Fruit fly (Drosophila melanogaster) whole organism, embryonic: ENCODE results near the gene lawc.

Experiments
- Abd-B ChIP-seq: fragments of 200-800 bp; sonication (Bioruptor generic); optimal IDR thresholded peaks from 2 replicates; lab custom pipeline; 2018; ENCODE audit warnings: missing biosample characterization, mild to moderate bottlenecking, missing genetic modification characterization, moderate library complexity
- Bgb ChIP-seq: fragments of 200-800 bp; sonication (Bioruptor generic); IDR thresholded peaks from 2 replicates; pipeline ENCODE4 v1.3.6; 2022; ENCODE audit warnings: missing biosample characterization, missing genetic modification characterization; ENCODE audit not compliant: partially characterized antibody
- Blimp-1 ChIP-seq: fragments of 200-800 bp; sonication (Bioruptor generic); optimal IDR thresholded peaks from 3 replicates; lab custom pipeline; 2018; ENCODE audit warnings: missing biosample characterization, missing genetic modification characterization, mild to moderate bottlenecking, moderate library complexity, missing genetic modification reagents
- CG11247 ChIP-seq: fragments of 200-800 bp; sonication (Bioruptor generic); IDR thresholded peaks from 2 replicates; pipeline ENCODE4 v1.3.6; 2022; ENCODE audit warnings: missing biosample characterization, missing genetic modification characterization
- CG11695 ChIP-seq: fragments of 200-800 bp; sonication (Bioruptor generic); IDR thresholded peaks from 3 replicates; pipeline ENCODE4 v1.3.6; 2022; ENCODE audit warnings: missing biosample characterization, missing genetic modification characterization
- CG11696 ChIP-seq: fragments of 200-800 bp; sonication (Bioruptor generic); IDR thresholded peaks from 2 replicates; pipeline ENCODE4 v1.3.6; 2022; ENCODE audit warnings: missing biosample characterization, missing genetic modification characterization
- CG11723 ChIP-seq: fragments of 200-800 bp; sonication (Bioruptor generic); optimal IDR thresholded peaks from 2 replicates; lab custom pipeline; 2017; ENCODE audit warnings: missing biosample characterization, mild to moderate bottlenecking, missing genetic modification characterization
- CG12155 ChIP-seq: fragments of 200-800 bp; sonication (Bioruptor generic); optimal IDR thresholded peaks from 3 replicates; lab custom pipeline; 2016; ENCODE audit warnings: missing biosample characterization, missing genetic modification characterization
- CG13894 ChIP-seq: fragments of 200-800 bp; sonication (Bioruptor generic); optimal IDR thresholded peaks from 3 replicates; lab custom pipeline; 2018; ENCODE audit warnings: missing biosample characterization, mild to moderate bottlenecking, missing genetic modification characterization, moderate library complexity
- CG15011 ChIP-seq: fragments of 200-800 bp; sonication (Bioruptor generic); optimal IDR thresholded peaks from 3 replicates; lab custom pipeline; 2018; ENCODE audit warnings: missing biosample characterization, mild to moderate bottlenecking, missing genetic modification characterization
- CG16815 ChIP-seq: fragments of 200-800 bp; sonication (Bioruptor generic); optimal IDR thresholded peaks from 3 replicates; lab custom pipeline; 2017; ENCODE audit warnings: missing biosample characterization, mild to moderate bottlenecking, missing genetic modification characterization
- CG17568 ChIP-seq: fragments of 200-800 bp; sonication (Bioruptor generic); optimal IDR thresholded peaks from 2 replicates; lab custom pipeline; 2018; ENCODE audit warnings: missing biosample characterization, mild to moderate bottlenecking, missing genetic modification characterization, moderate library complexity
- CG2120 ChIP-seq: fragments of 200-800 bp; sonication (Bioruptor generic); optimal IDR thresholded peaks from 3 replicates; lab custom pipeline; 2016; ENCODE audit warnings: missing biosample characterization, missing genetic modification characterization
- CG31441 ChIP-seq: fragments of 200-800 bp; sonication (Bioruptor generic); IDR thresholded peaks from 2 replicates; pipeline ENCODE4 v1.3.6; 2022; ENCODE audit warnings: missing biosample characterization, missing genetic modification characterization
- CG3726 ChIP-seq: fragments of 200-800 bp; sonication (Bioruptor generic); IDR thresholded peaks from 3 replicates; pipeline ENCODE4, ENCODE4 v1.3.6; 2022; ENCODE audit warnings: missing biosample characterization, missing genetic modification characterization
- CG3847 ChIP-seq: fragments of 200-800 bp; sonication (Bioruptor generic); IDR thresholded peaks from 2 replicates; pipeline ENCODE4 v1.3.6; 2022; ENCODE audit warnings: missing biosample characterization, missing genetic modification characterization
- CG4424 ChIP-seq: fragments of 200-800 bp; sonication (Bioruptor generic); optimal IDR thresholded peaks from 3 replicates; lab custom pipeline; 2016; ENCODE audit warnings: missing biosample characterization, missing genetic modification characterization
- CG7372 ChIP-seq: fragments of 200-800 bp; sonication (Bioruptor generic); IDR thresholded peaks from 2 replicates; pipeline ENCODE4 v1.3.6; 2022; ENCODE audit warnings: missing biosample characterization, missing genetic modification characterization
- CG7745 ChIP-seq: fragments of 200-800 bp; sonication (Bioruptor generic); optimal IDR thresholded peaks from 2 replicates; lab custom pipeline; 2018; ENCODE audit warnings: missing biosample characterization, mild to moderate bottlenecking, missing genetic modification characterization, moderate library complexity
- CG7928 ChIP-seq: fragments of 200-800 bp; sonication (Bioruptor generic); optimal IDR thresholded peaks from 2 replicates; lab custom pipeline; 2017; ENCODE audit warnings: missing biosample characterization, mild to moderate bottlenecking, missing genetic modification characterization
- CG7963 ChIP-seq: fragments of 200-800 bp; sonication (Bioruptor generic); IDR thresholded peaks from 3 replicates; pipeline ENCODE4 v1.3.6; 2022; ENCODE audit warnings: missing biosample characterization, missing genetic modification characterization; ENCODE audit not compliant: partially characterized antibody
- CG9932 ChIP-seq: fragments of 200-800 bp; sonication (Bioruptor generic); IDR thresholded peaks from 2 replicates; pipeline ENCODE4 v1.3.6; 2022; ENCODE audit warnings: missing biosample characterization, missing genetic modification characterization
- HmgD ChIP-seq: fragments of 200-800 bp; sonication (Bioruptor generic); optimal IDR thresholded peaks from 3 replicates; lab custom pipeline; 2016; ENCODE audit warnings: missing biosample characterization, missing genetic modification characterization
- Hr78 ChIP-seq, 2 experiments: fragments of 200-800 bp in 1 of 2; fragments of >200 bp in 1 of 2; sonication (Bioruptor generic) in 1 of 2; optimal IDR thresholded peaks; 2 replicates each; lab custom pipeline; 2017 to 2019; ENCODE audit warnings: missing biosample characterization in 2 of 2, missing genetic modification characterization in 2 of 2, mild to moderate bottlenecking in 1 of 2, moderate library complexity in 1 of 2
- Pdp1 ChIP-seq, 2 experiments: fragments of 200-800 bp; sonication (Bioruptor generic); optimal IDR thresholded peaks; 3 replicates each; lab custom pipeline; 2016; ENCODE audit warnings: missing biosample characterization in 2 of 2, missing genetic modification characterization in 2 of 2, mild to moderate bottlenecking in 1 of 2, moderate library complexity in 1 of 2
- Six4 ChIP-seq: fragments of 200-800 bp; sonication (Bioruptor generic); optimal IDR thresholded peaks from 2 replicates; lab custom pipeline; 2016; ENCODE audit warnings: missing biosample characterization, missing genetic modification characterization
- Spps ChIP-seq: fragments of 200-800 bp; sonication (Bioruptor generic); optimal IDR thresholded peaks from 2 replicates; lab custom pipeline; 2018; ENCODE audit warnings: missing biosample characterization, mild to moderate bottlenecking, missing genetic modification characterization
- amos ChIP-seq: fragments of 200-800 bp; sonication (Bioruptor generic); IDR thresholded peaks from 2 replicates; pipeline ENCODE4 v1.3.6; 2022; ENCODE audit warnings: missing biosample characterization, missing genetic modification characterization; ENCODE audit not compliant: partially characterized antibody
- ato ChIP-seq: fragments of 200-800 bp; sonication (Bioruptor generic); IDR thresholded peaks from 2 replicates; pipeline ENCODE4 v1.3.6; 2022; ENCODE audit warnings: missing biosample characterization, missing genetic modification characterization; ENCODE audit not compliant: partially characterized antibody
- cg ChIP-seq: fragments of 200-800 bp; sonication (Bioruptor generic); optimal IDR thresholded peaks from 3 replicates; lab custom pipeline; 2019; ENCODE audit warnings: missing biosample characterization, mild to moderate bottlenecking, missing genetic modification characterization, moderate library complexity
- crol ChIP-seq: fragments of 200-800 bp; sonication (Bioruptor generic); IDR thresholded peaks from 2 replicates; pipeline ENCODE4 v1.3.6; 2022; ENCODE audit warnings: missing biosample characterization, missing genetic modification characterization
- ems ChIP-seq: fragments of 200-800 bp; sonication (Bioruptor generic); optimal IDR thresholded peaks from 3 replicates; lab custom pipeline; 2016; ENCODE audit warnings: missing biosample characterization, missing genetic modification characterization
- grau ChIP-seq: fragments of 200-800 bp; optimal IDR thresholded peaks from 3 replicates; lab custom pipeline; 2019; ENCODE audit warnings: missing biosample characterization, mild to moderate bottlenecking, missing genetic modification characterization, moderate library complexity
- grn ChIP-seq: fragments of 200-800 bp; sonication (Bioruptor generic); optimal IDR thresholded peaks from 3 replicates; lab custom pipeline; 2017; ENCODE audit warnings: missing biosample characterization, missing genetic modification characterization
- lilli ChIP-seq: fragments of 200-800 bp; sonication (Bioruptor generic); optimal IDR thresholded peaks from 3 replicates; lab custom pipeline; 2016; ENCODE audit warnings: missing biosample characterization, missing genetic modification characterization
- mirr ChIP-seq: fragments of 200-800 bp; sonication (Bioruptor generic); optimal IDR thresholded peaks from 3 replicates; lab custom pipeline; 2018; ENCODE audit warnings: missing biosample characterization, mild to moderate bottlenecking, missing genetic modification characterization
- nom ChIP-seq: fragments of 200-800 bp; sonication (Bioruptor generic); optimal IDR thresholded peaks from 2 replicates; lab custom pipeline; 2017; ENCODE audit warnings: missing biosample characterization, missing genetic modification characterization, mild to moderate bottlenecking, moderate library complexity, missing genetic modification reagents
- otp ChIP-seq: fragments of 200-800 bp; sonication (Bioruptor generic); IDR thresholded peaks from 3 replicates; pipeline ENCODE4, ENCODE4 v1.3.6; 2022; ENCODE audit warnings: missing biosample characterization, missing genetic modification characterization
- pnt ChIP-seq: fragments of 200-800 bp; sonication (Bioruptor generic); optimal IDR thresholded peaks from 3 replicates; lab custom pipeline; 2016; ENCODE audit warnings: missing biosample characterization, missing genetic modification characterization
- psq ChIP-seq: fragments of 200-800 bp; sonication (Bioruptor generic); optimal IDR thresholded peaks from 2 replicates; lab custom pipeline; 2017; ENCODE audit warnings: missing biosample characterization, missing genetic modification characterization
- ranshi ChIP-seq: fragments of 200-800 bp; sonication (Bioruptor generic); IDR thresholded peaks from 2 replicates; pipeline ENCODE4 v1.3.6; 2022; ENCODE audit warnings: missing biosample characterization, missing genetic modification characterization
- schlank ChIP-seq: fragments of 200-800 bp; sonication (Bioruptor generic); optimal IDR thresholded peaks from 2 replicates; lab custom pipeline; 2018; ENCODE audit warnings: missing biosample characterization, mild to moderate bottlenecking, missing genetic modification characterization
- sens ChIP-seq: fragments of 200-800 bp; sonication (Bioruptor generic); peaks from one replicate; lab custom pipeline; 2016; ENCODE audit warnings: missing biosample characterization, missing genetic modification characterization
- slbo ChIP-seq: fragments of 200-800 bp; sonication (Bioruptor generic); IDR thresholded peaks from 2 replicates; pipeline ENCODE4 v1.3.6; 2022; ENCODE audit warnings: missing biosample characterization, missing genetic modification characterization
- slou ChIP-seq: fragments of 200-800 bp; sonication (Bioruptor generic); optimal IDR thresholded peaks from 3 replicates; lab custom pipeline; 2016; ENCODE audit warnings: missing biosample characterization, missing genetic modification characterization
- sna ChIP-seq: fragments of 200-800 bp; sonication (Bioruptor generic); IDR thresholded peaks from 2 replicates; pipeline ENCODE4 v1.3.6; 2022; ENCODE audit warnings: missing biosample characterization, missing genetic modification characterization; ENCODE audit not compliant: partially characterized antibody
- tap ChIP-seq: fragments of 200-800 bp; optimal IDR thresholded peaks from 3 replicates; lab custom pipeline; 2019; ENCODE audit warnings: missing biosample characterization, mild to moderate bottlenecking, missing genetic modification characterization, moderate library complexity
- tio ChIP-seq: fragments of 200-800 bp; sonication (Bioruptor generic); optimal IDR thresholded peaks from 2 replicates; lab custom pipeline; 2017; ENCODE audit warnings: missing biosample characterization, missing genetic modification characterization, inconsistent platforms
- twi ChIP-seq: fragments of 200-800 bp; optimal IDR thresholded peaks from 2 replicates; lab custom pipeline; 2019; ENCODE audit warnings: missing biosample characterization, mild to moderate bottlenecking, missing genetic modification characterization, moderate library complexity
- zf30C ChIP-seq: fragments of 200-800 bp; sonication (Bioruptor generic); optimal IDR thresholded peaks from 3 replicates; lab custom pipeline; 2018; ENCODE audit warnings: missing biosample characterization, mild to moderate bottlenecking, missing genetic modification characterization

Gene lawc

DNA sequence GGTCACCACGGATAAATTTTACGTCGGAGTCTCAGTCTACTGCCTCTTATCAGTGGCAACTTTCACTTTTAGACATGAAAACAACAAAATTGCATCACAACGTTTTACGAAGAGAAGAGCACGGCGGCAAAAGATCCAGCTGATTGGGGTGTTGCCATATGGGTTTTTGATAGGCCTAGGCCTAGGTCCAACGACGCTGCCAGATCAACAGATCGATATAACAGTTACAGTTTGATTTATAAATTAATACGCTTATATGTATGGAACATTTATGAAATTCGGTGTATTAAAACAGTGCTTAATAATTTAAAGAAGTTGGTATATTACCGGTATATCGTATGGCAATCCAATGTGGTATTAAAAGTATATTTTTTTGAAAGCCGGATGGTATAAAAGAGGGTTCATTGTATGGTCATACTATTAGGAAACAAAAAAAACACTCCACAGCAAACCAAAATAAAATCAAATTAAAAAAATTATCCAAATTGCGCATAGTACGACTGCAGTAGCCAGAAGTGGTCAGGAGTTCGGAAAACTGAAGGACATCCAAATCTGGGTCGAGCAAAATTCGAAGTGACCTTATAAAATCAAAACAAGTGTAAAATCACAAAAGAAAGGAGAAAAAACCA lies 25.3 kb upstream of the lawc start, which contains the start of gene CG1440 (continued):
- TF ChIP-seq ato (GFP tag; lab: Robert Waterston, UW) (no peak), otp (GFP tag; lab: Robert Waterston, UW) (no peak), CG7372 (GFP tag; lab: Robert Waterston, UW) (no peak), HmgD (no peak), CG17568 (GFP tag; lab: Kevin White, UChicago) (no peak), lilli (GFP tag; lab: Kevin White, UChicago) (peak; percentile 28), tap (tag; lab: Kevin White, UChicago) (no peak), sna (GFP tag; lab: Robert Waterston, UW) (no peak), cg (GFP tag; lab: Kevin White, UChicago) (no peak), amos (GFP tag; lab: Robert Waterston, UW) (no peak; the same call in 1 of the 2 replicates), Pdp1 (GFP tag; optimal IDR thresholded peaks at IDR 0.05; lab: Kevin White, UChicago) (peak in 1 of 2 experiments; percentile 89), slbo (GFP tag; lab: Robert Waterston, UW) (peak; percentile 33; the same call in 1 of the 2 replicates), Hr78 (GFP tag; optimal IDR thresholded peaks at IDR 0.05; lab: Kevin White, UChicago) (no peak), CG12155 (GFP tag; lab: Kevin White, UChicago) (no peak), grau (tag; lab: Kevin White, UChicago) (no peak), tio (GFP tag; lab: Kevin White, UChicago) (no peak), mirr (GFP tag; lab: Kevin White, UChicago) (no peak), Six4 (no peak), CG3847 (GFP tag; lab: Robert Waterston, UW) (peak; percentile 45; the same call in 1 of the 2 replicates), sens (GFP tag; lab: Kevin White, UChicago) (peak; percentile 86), schlank (tag; lab: Kevin White, UChicago) (no peak), psq (no peak), pnt (GFP tag; lab: Kevin White, UChicago) (no peak), Blimp-1 (GFP tag; lab: Kevin White, UChicago) (peak; percentile 93), nom (no peak), grn (GFP tag; lab: Kevin White, UChicago) (no peak), Abd-B (GFP tag; lab: Kevin White, UChicago) (no peak), twi (tag; lab: Kevin White, UChicago) (no peak), CG15011 (GFP tag; lab: Kevin White, UChicago) (no peak), CG3726 (GFP tag; lab: Robert Waterston, UW) (no peak), slou (GFP tag; lab: Kevin White, UChicago) (no peak), zf30C (GFP tag; lab: Kevin White, UChicago) (no peak), CG16815 (GFP tag; lab: Kevin White, UChicago) (no peak), CG7963 (GFP tag; lab: Robert Waterston, UW) (no peak), CG2120 (peak; percentile 56), CG7745 (no peak), ranshi (GFP tag; lab: Robert Waterston, UW) (no peak), ems (no peak), Spps (tag; lab: Kevin White, UChicago) (no peak), CG4424 (no peak), CG9932 (GFP tag; lab: Robert Waterston, UW) (0 out of 2 replicates have a peak, but pooled peaks have one; percentile 42), CG31441 (no peak), Bgb (GFP tag; lab: Robert Waterston, UW) (no peak), CG11723 (GFP tag; lab: Kevin White, UChicago) (no peak), CG7928 (peak; percentile 29), CG11247 (no peak), CG13894 (tag; lab: Kevin White, UChicago) (no peak), crol (no peak), CG11695 (GFP tag; lab: Robert Waterston, UW) (no peak), CG11696 (no peak)
